Worm (Caenorhabditis elegans): ENCODE data around the gene ZK593.3.

The ZK593.3 gene

DNA sequence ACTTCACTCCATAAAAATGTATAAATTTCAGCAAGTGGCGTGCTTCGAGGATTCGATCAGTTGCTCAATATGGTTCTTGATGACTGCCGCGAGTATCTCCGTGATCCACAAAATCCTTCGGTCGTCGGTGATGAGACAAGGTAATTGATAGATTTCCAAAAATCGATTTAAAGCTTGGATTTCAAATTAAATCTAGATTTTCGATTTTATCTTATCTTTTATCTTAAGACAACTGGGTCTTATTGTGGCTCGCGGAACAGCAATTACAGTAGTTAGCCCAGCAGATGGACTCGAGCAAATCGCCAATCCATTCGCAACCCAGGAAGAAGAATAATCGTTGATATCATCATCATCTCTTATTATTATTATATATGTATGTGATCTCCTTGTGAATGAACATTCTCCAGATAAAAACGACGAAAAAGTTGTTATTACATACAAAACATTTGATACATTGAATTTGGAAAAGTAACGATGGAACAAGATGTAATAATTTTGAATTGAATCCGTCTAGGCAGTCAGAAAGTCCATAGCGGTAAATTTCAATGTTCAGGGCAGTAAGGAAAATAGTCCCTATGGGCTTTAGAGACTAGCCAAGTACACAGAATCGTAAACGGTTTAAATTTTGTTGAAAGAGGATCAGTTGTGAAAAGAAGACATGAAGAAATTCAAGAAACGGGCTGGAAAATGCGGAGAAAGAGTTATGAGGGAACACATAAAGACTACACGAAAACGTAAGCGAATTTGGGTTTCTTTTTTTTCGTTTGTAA is 18.5 kb downstream of the ZK593.3 start:
- no peak for TF ChIP-seq fkh-2 (tag; optimal IDR thresholded peaks at IDR 0.05)
- TF ChIP-seq unc-39 (tag; optimal IDR thresholded peaks at IDR 0.05): no peak
- no peak for TF ChIP-seq lin-15B (tag; optimal IDR thresholded peaks at IDR 0.05)
- TF ChIP-seq mdl-1 (tag; optimal IDR thresholded peaks at IDR 0.05): no peak
- peak; percentile 47 for TF ChIP-seq elt-2 (tag; optimal IDR thresholded peaks at IDR 0.05)
- TF ChIP-seq ceh-9 (tag; optimal IDR thresholded peaks at IDR 0.05): no peak
- no peak for TF ChIP-seq ZK546.5 (tag; optimal IDR thresholded peaks at IDR 0.05)
- no peak for TF ChIP-seq skn-1 (tag; optimal IDR thresholded peaks at IDR 0.05)
- no peak for TF ChIP-seq tbx-2 (tag; optimal IDR thresholded peaks at IDR 0.05)
- TF ChIP-seq mml-1 (tag; optimal IDR thresholded peaks at IDR 0.05): no peak
- no peak for TF ChIP-seq nhr-237 (tag; optimal IDR thresholded peaks at IDR 0.05)
- TF ChIP-seq nhr-28 (tag; optimal IDR thresholded peaks at IDR 0.05): no peak
- peak; percentile 32 for TF ChIP-seq nhr-43 (tag; optimal IDR thresholded peaks at IDR 0.05; ENCODE audit: poor library complexity, severe bottlenecking)
- no peak for TF ChIP-seq sea-2 (GFP tag; optimal IDR thresholded peaks at IDR 0.05)
- peak; percentile 90 for TF ChIP-seq ama-1 (optimal IDR thresholded peaks at IDR 0.05)
- no peak for TF ChIP-seq egl-27 (tag; optimal IDR thresholded peaks at IDR 0.05)
- TF ChIP-seq jun-1 (tag; optimal IDR thresholded peaks at IDR 0.05): no peak
- no peak for TF ChIP-seq nhr-76 (tag; optimal IDR thresholded peaks at IDR 0.05)
- TF ChIP-seq lsy-12 (tag; optimal IDR thresholded peaks at IDR 0.05): peak; percentile 26
- TF ChIP-seq nhr-12 (tag; optimal IDR thresholded peaks at IDR 0.05): no peak
- TF ChIP-seq fos-1 (tag; optimal IDR thresholded peaks at IDR 0.05): no peak

DNA sequence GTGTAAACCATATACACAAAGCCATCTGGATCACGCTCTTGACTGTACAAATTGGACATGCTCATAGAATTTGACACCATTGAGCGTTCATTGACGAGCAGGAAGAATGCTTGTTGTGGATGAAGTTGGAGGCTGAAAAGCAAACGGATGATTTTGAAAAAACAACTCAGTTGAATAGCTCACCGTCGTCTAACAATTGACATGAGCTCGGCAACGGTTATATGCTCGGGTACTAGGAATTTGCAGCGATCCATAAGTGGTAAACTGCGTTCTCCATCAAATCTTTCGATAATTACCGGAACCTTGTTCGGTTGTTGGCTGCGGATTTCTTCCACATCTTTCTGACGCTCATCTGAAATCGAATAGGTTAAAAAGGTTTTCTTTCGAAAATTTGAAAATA is 19.3 kb downstream of the ZK593.3 start:
- TF ChIP-seq fkh-2 (tag; optimal IDR thresholded peaks at IDR 0.05) (no peak), ama-1 (optimal IDR thresholded peaks at IDR 0.05) (peak; percentile 68)

DNA sequence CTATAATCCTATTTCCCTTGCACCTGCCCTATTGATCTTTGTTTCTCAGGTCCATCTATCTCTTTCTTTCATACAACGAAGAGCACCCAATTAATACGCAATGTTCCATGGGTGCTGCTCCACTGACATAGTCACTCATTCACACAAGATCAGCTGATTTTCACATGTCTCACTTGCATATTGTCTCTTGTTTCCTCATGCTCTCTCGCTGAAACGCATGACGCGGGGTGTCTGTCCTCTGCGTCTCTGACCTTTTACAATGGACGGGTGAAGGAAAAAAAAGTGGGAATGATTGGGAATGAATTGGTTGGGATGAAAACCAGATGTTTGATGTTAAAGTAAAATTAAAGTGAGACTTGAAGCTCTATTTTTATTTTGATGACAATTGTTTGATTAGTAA is 19.8 kb downstream of the ZK593.3 start:
- TF ChIP-seq elt-3 (tag; optimal IDR thresholded peaks at IDR 0.05) (peak in 1 of 3 experiments; percentile 17), fos-1 (tag; optimal IDR thresholded peaks at IDR 0.05) (no peak), lin-15B (tag; optimal IDR thresholded peaks at IDR 0.05) (peak; percentile 26), aly-2 (tag; optimal IDR thresholded peaks at IDR 0.05) (no peak), daf-12 (tag; optimal IDR thresholded peaks at IDR 0.05) (no peak), zag-1 (tag; optimal IDR thresholded peaks at IDR 0.05) (no peak), fkh-10 (GFP tag; optimal IDR thresholded peaks at IDR 0.05) (no peak), nhr-237 (tag; optimal IDR thresholded peaks at IDR 0.05) (no peak), lsy-12 (tag; optimal IDR thresholded peaks at IDR 0.05) (peak; percentile 90), ZK546.5 (tag; optimal IDR thresholded peaks at IDR 0.05) (no peak), elt-2 (tag; optimal IDR thresholded peaks at IDR 0.05) (peak; percentile 59), fkh-2 (tag; optimal IDR thresholded peaks at IDR 0.05) (no peak), jun-1 (tag; optimal IDR thresholded peaks at IDR 0.05) (peak; percentile 75), nhr-25 (tag; optimal IDR thresholded peaks at IDR 0.05) (peak; percentile 40), unc-39 (tag; optimal IDR thresholded peaks at IDR 0.05) (no peak), egl-5 (tag; optimal IDR thresholded peaks at IDR 0.05) (peak; percentile 95), ceh-9 (tag; optimal IDR thresholded peaks at IDR 0.05) (no peak), tbx-2 (tag; optimal IDR thresholded peaks at IDR 0.05) (peak; percentile 56), nhr-23 (tag; optimal IDR thresholded peaks at IDR 0.05) (peak; percentile 80), nhr-11 (tag; optimal IDR thresholded peaks at IDR 0.05) (no peak), ceh-28 (tag; optimal IDR thresholded peaks at IDR 0.05) (peak; percentile 65), nhr-28 (tag; optimal IDR thresholded peaks at IDR 0.05) (no peak), mdl-1 (tag; optimal IDR thresholded peaks at IDR 0.05) (peak; percentile 60), mml-1 (tag; optimal IDR thresholded peaks at IDR 0.05) (peak; percentile 81), unc-62 (GFP tag; optimal IDR thresholded peaks at IDR 0.05) (peak; percentile 57), nhr-67 (tag; optimal IDR thresholded peaks at IDR 0.05) (no peak), snpc-4 (tag; optimal IDR thresholded peaks at IDR 0.05) (peak; percentile 26), pqm-1 (tag; optimal IDR thresholded peaks at IDR 0.05) (peak; percentile 64), nhr-43 (tag; optimal IDR thresholded peaks at IDR 0.05; ENCODE audit: poor library complexity, severe bottlenecking) (peak; percentile 40), ceh-82 (tag; optimal IDR thresholded peaks at IDR 0.05) (no peak), nhr-77 (tag; optimal IDR thresholded peaks at IDR 0.05) (no peak), R02D3.7 (tag; optimal IDR thresholded peaks at IDR 0.05) (no peak), sea-2 (GFP tag; optimal IDR thresholded peaks at IDR 0.05) (no peak), ceh-16 (tag; optimal IDR thresholded peaks at IDR 0.05) (no peak), nfya-1 (tag; optimal IDR thresholded peaks at IDR 0.05; ENCODE audit: insufficient read depth) (peak; percentile 90), lin-39 (tag; optimal IDR thresholded peaks at IDR 0.05) (peak; percentile 43), egl-27 (tag; optimal IDR thresholded peaks at IDR 0.05) (peak; percentile 53), nhr-76 (tag; optimal IDR thresholded peaks at IDR 0.05) (no peak), ztf-4 (tag; optimal IDR thresholded peaks at IDR 0.05) (peak; percentile 65), pha-4 (tag; optimal IDR thresholded peaks at IDR 0.05) (peak; percentile 63), hmg-11 (tag; optimal IDR thresholded peaks at IDR 0.05) (no peak), eor-1 (tag; optimal IDR thresholded peaks at IDR 0.05) (peak in 1 of 2 experiments; percentile 32), ama-1 (optimal IDR thresholded peaks at IDR 0.05) (peak; percentile 80), skn-1 (tag; optimal IDR thresholded peaks at IDR 0.05) (no peak), elt-1 (tag; optimal IDR thresholded peaks at IDR 0.05) (peak; percentile 32)
